Fruit fly (Drosophila melanogaster) whole organism, pupa: ENCODE measurements around the gene kra.

ENCODE experiments used
- Pif1A ChIP-seq: fragments of 200-800 bp; sonication (Bioruptor generic); optimal IDR thresholded peaks from 3 replicates; lab custom pipeline; 2016; ENCODE audit warnings: missing biosample characterization, missing genetic modification characterization
- Pif1B ChIP-seq: fragments of 200-800 bp; sonication (Bioruptor generic); optimal IDR thresholded peaks from 3 replicates; lab custom pipeline; 2016; ENCODE audit warnings: missing biosample characterization, missing genetic modification characterization

DNA sequence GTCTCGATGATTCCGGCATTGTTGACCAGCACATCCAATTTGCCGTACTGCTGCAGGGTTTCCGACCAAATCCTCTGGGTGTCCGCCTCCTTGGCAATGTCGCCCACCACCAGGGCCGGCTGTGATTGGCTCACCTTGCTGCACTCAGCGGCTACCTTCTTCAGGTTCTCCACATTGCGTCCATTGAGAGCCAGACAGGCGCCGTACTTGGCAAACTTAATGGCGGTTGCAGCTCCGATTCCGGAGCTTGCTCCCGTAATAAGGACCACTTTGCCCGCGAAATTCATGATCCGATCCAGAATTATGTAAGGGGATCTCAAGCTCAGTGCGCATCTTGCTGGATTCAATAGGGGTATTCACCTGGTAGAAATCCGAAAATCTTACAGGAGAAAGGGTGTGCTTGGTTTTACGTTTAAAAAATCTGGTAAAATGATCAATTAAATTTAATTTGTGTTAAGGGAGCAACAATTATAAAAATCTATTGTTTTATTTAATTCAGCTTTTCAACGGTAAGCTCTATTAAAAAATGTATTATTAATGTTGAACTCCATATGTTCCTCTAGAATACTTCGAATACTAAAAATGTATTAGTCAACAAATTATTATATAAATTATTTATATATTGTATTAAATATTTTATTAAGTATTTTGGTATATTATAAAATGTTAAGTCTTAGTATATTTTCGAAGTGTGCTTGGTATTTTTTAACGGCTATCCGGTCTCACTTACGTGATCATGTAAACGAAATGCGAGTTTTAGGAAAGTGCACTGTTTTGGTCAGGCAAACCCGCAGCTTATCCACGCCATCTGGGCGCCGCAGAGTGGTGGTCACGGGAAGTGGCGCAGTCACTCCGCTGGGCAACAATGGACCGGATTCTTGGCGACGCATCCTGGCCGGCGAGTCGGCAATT lies 35.8 kb upstream of the kra start, which contains the start of the genes CG31548 and CG12170:
- TF ChIP-seq Pif1B (no peak), Pif1A (GFP tag; lab: Kevin White, UChicago) (no peak)
